Worm (Caenorhabditis elegans): ENCODE data around the gene ZC155.2.

The ZC155.2 gene

ce11 chrIII:5245067-5245466, 26.3 kb downstream of the ZC155.2 start:
- TF ChIP-seq dao-5 (tag; optimal IDR thresholded peaks at IDR 0.05) (no peak), W03F9.2 (tag; optimal IDR thresholded peaks at IDR 0.05) (no peak), him-1 (tag; optimal IDR thresholded peaks at IDR 0.05) (no peak)

- no peak for TF ChIP-seq W03F9.2 (tag; optimal IDR thresholded peaks at IDR 0.05)
- no peak for TF ChIP-seq dao-5 (tag; optimal IDR thresholded peaks at IDR 0.05)
- TF ChIP-seq him-1 (tag; optimal IDR thresholded peaks at IDR 0.05) = no peak
These were observed 29.9 kb downstream of the ZC155.2 start for ce11 chrIII:5248706-5249105.

DNA sequence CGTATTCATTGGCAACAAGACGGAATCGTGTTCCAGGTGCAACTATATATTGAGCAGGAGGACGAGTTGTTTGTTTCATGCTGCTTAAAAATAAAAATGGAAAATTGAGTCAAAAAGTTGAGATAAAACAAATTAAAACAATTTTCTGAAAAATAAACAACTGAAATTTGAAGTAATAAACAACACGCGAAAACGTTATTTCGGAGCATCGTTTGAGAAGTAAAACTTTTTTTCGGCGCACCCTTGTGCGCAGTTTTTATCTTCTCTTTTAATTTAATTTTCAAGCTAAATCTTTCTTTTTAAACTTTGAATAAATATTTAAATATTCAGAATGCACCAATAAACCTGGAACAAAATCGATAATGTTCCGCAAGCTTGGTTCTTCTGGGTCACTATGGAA, 35.3 kb downstream of the ZC155.2 start, which contains the start of the genes sumv-1 and gop-1:
Gene sumv-1, minus strand, starts transcription at position 80 of the 400 bp plus-strand sequence.
Gene gop-1, plus strand, starts transcription at position 331 of the 400 bp plus-strand sequence.
- TF ChIP-seq W03F9.2 (tag; optimal IDR thresholded peaks at IDR 0.05) = no peak
- no peak for TF ChIP-seq him-1 (tag; optimal IDR thresholded peaks at IDR 0.05)
- no peak for TF ChIP-seq dao-5 (tag; optimal IDR thresholded peaks at IDR 0.05)

- no peak for TF ChIP-seq W03F9.2 (tag; optimal IDR thresholded peaks at IDR 0.05)
- TF ChIP-seq him-1 (tag; optimal IDR thresholded peaks at IDR 0.05) = no peak
- no peak for TF ChIP-seq dao-5 (tag; optimal IDR thresholded peaks at IDR 0.05)
These were observed 40.1 kb downstream of the ZC155.2 start, which contains the start of gene gop-2 for ce11 chrIII:5258918-5259317. TSS of gene gop-2 (plus strand) at chrIII:5259023.

- TF ChIP-seq dao-5 (tag; optimal IDR thresholded peaks at IDR 0.05) (no peak), W03F9.2 (tag; optimal IDR thresholded peaks at IDR 0.05) (no peak), him-1 (tag; optimal IDR thresholded peaks at IDR 0.05) (no peak)
These were observed 41.6 kb downstream of the ZC155.2 start, which contains the start of gene gop-3 for ce11 chrIII:5260394-5260793. TSS of gene gop-3 (plus strand) at chrIII:5260694.

DNA sequence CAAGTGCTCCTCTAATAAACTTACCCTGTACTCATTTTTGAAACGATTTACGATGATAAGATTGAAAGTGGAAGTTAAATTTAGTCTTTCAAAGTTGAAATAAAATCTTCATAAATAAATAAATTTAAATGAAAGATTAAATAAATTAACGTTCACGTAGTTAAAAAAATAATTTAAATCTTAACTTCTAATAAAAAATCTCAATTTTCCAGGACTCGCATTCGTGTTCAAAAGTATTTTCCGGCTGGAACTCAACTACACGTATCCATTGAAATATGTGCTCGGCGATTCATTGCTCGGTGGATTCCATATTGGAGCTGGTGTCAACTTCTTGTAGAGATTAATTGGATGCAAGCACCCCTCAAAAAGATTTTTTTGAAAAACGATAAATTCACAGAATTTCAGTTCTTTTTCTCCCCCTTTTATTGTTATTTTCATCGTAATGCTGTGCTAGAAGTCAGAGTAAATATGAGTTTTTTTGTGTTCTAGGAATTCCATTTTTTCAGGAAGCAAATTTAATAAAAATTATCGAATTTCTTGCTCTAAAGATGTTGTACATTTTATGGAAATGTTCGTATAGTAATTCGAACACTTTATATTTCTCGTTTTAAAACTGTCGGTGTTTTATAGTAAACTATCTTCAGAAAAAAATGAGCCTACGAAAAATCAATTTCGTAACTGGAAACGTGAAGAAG, 44.7 kb downstream of the ZC155.2 start, which contains the start of the genes C34E10.9 and hap-1:
Gene C34E10.9, minus strand, starts transcription at position 101 of the 695 bp plus-strand sequence.
Gene hap-1, plus strand, starts transcription at position 645 of the 695 bp plus-strand sequence.
- TF ChIP-seq W03F9.2 (tag; optimal IDR thresholded peaks at IDR 0.05) (no peak), him-1 (tag; optimal IDR thresholded peaks at IDR 0.05) (no peak), dao-5 (tag; optimal IDR thresholded peaks at IDR 0.05) (no peak)

DNA sequence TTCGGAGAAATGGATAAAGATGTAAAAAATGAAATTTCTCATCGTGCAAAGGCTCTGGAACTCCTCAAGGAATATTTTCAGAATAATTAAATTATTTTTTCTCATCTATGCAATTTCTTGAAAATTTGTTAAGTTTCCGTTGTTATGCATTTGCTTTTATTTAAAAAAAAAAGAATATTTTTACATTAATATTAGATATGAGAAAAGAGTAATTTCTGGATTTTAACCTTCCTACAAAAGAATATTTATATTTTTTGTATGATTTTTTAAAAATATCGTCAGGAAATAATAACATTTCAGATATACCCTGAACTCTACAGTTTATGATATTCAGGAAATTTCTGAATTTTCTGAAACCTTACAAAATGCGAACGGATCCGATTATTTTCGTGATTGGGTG, 46.0 kb downstream of the ZC155.2 start, which contains the start of gene gro-1:
Gene gro-1, plus strand, starts transcription at position 301 of the 400 bp plus-strand sequence.
- no peak for TF ChIP-seq W03F9.2 (tag; optimal IDR thresholded peaks at IDR 0.05)
- no peak for TF ChIP-seq him-1 (tag; optimal IDR thresholded peaks at IDR 0.05)
- TF ChIP-seq dao-5 (tag; optimal IDR thresholded peaks at IDR 0.05) = no peak

- TF ChIP-seq W03F9.2 (tag; optimal IDR thresholded peaks at IDR 0.05) (no peak), dao-5 (tag; optimal IDR thresholded peaks at IDR 0.05) (no peak), him-1 (tag; optimal IDR thresholded peaks at IDR 0.05) (no peak)
These were observed 48.6 kb downstream of the ZC155.2 start, which contains the start of gene ZC395.5 for ce11 chrIII:5267217-5267906. TSS of gene ZC395.5 (plus strand) at chrIII:5267848.

- TF ChIP-seq dao-5 (tag; optimal IDR thresholded peaks at IDR 0.05) = no peak
- no peak for TF ChIP-seq W03F9.2 (tag; optimal IDR thresholded peaks at IDR 0.05)
- TF ChIP-seq him-1 (tag; optimal IDR thresholded peaks at IDR 0.05) = no peak
These were observed 49.7 kb downstream of the ZC155.2 start for ce11 chrIII:5268486-5268885.

Measured in whole organism, L4/young adult.